ENCODE assay signal across 1 fruit fly cellular context in the genomic region with DNA sequence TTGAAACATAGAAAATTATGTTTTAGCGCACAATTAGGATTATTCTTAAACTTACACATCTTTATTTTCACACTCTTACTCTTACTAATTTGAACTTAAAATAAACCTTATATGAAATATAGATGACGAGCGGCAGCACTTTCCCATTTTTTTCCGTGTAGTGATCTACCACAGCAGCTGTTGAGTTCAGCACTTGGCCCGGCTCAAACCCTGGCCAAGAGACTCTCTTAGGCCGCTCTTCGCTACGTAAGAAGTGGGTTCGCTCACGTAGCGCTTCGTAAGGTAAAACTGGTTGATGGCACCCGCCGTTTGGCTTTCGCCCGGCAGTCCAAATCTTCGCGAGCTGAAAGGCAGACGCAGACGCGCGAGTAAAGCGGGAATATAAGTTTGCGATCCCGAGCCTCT.
TF ChIP-seq lines count a peak whose summit lies in the region.

Gene Osi24, plus strand, starts transcription at position 324 of the 405 bp plus-strand sequence.

TF ChIP-seq in whole organism, embryonic, 481 proteins besides CTCF, POLR2A, EP300 and RAD21 (continued from another document and continues in another):
- TF ChIP-seq CG6689 (GFP tag; IDR thresholded peaks at IDR 0.05; lab: Robert Waterston, UW) (peak; percentile 64), ERR (GFP tag; optimal IDR thresholded peaks at IDR 0.05; lab: Kevin White, UChicago) (no peak), CG31365 (tag; optimal IDR thresholded peaks at IDR 0.05; lab: Kevin White, UChicago) (no peak), CG12155 (GFP tag; optimal IDR thresholded peaks at IDR 0.05; lab: Kevin White, UChicago) (peak; percentile 11), aop (GFP tag; IDR thresholded peaks at IDR 0.05; lab: Robert Waterston, UW) (no peak), Camta (GFP tag; optimal IDR thresholded peaks at IDR 0.05; lab: Kevin White, UChicago) (peak; percentile 44), tx (GFP tag; optimal IDR thresholded peaks at IDR 0.05; lab: Kevin White, UChicago) (no peak), CG10979 (tag; optimal IDR thresholded peaks at IDR 0.05; lab: Kevin White, UChicago) (peak; percentile 60), CG18262 (tag; optimal IDR thresholded peaks at IDR 0.05; lab: Kevin White, UChicago) (peak; percentile 56), Dll (GFP tag; IDR thresholded peaks at IDR 0.05; lab: Robert Waterston, UW; ENCODE audit: partially characterized antibody) (no peak), hb (GFP tag; IDR thresholded peaks at IDR 0.05; lab: Robert Waterston, UW; ENCODE audit: partially characterized antibody) (no peak), Awh (GFP tag; IDR thresholded peaks at IDR 0.05; lab: Robert Waterston, UW) (peak; percentile 82), Dip3 (GFP tag; optimal IDR thresholded peaks at IDR 0.05; lab: Kevin White, UChicago) (no peak), tap (tag; optimal IDR thresholded peaks at IDR 0.05; lab: Kevin White, UChicago) (peak; percentile 48), Ravus (GFP tag; IDR thresholded peaks at IDR 0.05; lab: Robert Waterston, UW) (peak; percentile 8; the same call in 1 of the 2 replicates), CG2199 (GFP tag; IDR thresholded peaks at IDR 0.05; lab: Robert Waterston, UW) (no peak), Atf3 (GFP tag; optimal IDR thresholded peaks at IDR 0.05; lab: Kevin White, UChicago) (no peak), CG32772 (GFP tag; IDR thresholded peaks at IDR 0.05; lab: Robert Waterston, UW) (peak; percentile 62), CG6683 (GFP tag; optimal IDR thresholded peaks at IDR 0.05; lab: Kevin White, UChicago) (no peak), phol (tag; optimal IDR thresholded peaks at IDR 0.05; lab: Kevin White, UChicago) (peak; percentile 58), CG17186 (GFP tag; optimal IDR thresholded peaks at IDR 0.05; lab: Kevin White, UChicago) (no peak), corto (GFP tag; optimal IDR thresholded peaks at IDR 0.05; lab: Kevin White, UChicago) (peak; percentile 31), Taf1 (GFP tag; IDR thresholded peaks at IDR 0.05; lab: Robert Waterston, UW) (no peak), Dp (GFP tag; optimal IDR thresholded peaks at IDR 0.05; lab: Kevin White, UChicago) (no peak), CG14860 (GFP tag; IDR thresholded peaks at IDR 0.05; lab: Robert Waterston, UW; ENCODE audit: partially characterized antibody) (no peak), NfI (GFP tag; optimal IDR thresholded peaks at IDR 0.05; lab: Kevin White, UChicago) (peak; percentile 21), trh (GFP tag; optimal IDR thresholded peaks at IDR 0.05; lab: Kevin White, UChicago) (no peak), CG15269 (tag; optimal IDR thresholded peaks at IDR 0.05; lab: Kevin White, UChicago) (peak; percentile 34), CG14965 (GFP tag; optimal IDR thresholded peaks at IDR 0.05; lab: Kevin White, UChicago; ENCODE audit: borderline replicate concordance) (no peak), NK7.1 (GFP tag; optimal IDR thresholded peaks at IDR 0.05; lab: Kevin White, UChicago) (no peak), dati (GFP tag; IDR thresholded peaks at IDR 0.05; lab: Robert Waterston, UW) (peak; percentile 53; the same call in 1 of the 2 replicates), Xbp1 (GFP tag; optimal IDR thresholded peaks at IDR 0.05; lab: Kevin White, UChicago) (peak; percentile 64), Gsc (GFP tag; IDR thresholded peaks at IDR 0.05; lab: Robert Waterston, UW) (no peak), pum (GFP tag; optimal IDR thresholded peaks at IDR 0.05; lab: Kevin White, UChicago) (peak; percentile 46), croc (GFP tag; conservative IDR thresholded peaks at IDR 0.05; lab: Robert Waterston, UW) (peak; percentile 39; the same call in 1 of the 3 replicates), wdn (GFP tag; IDR thresholded peaks at IDR 0.05; lab: Robert Waterston, UW) (0 out of 2 replicates have a peak, but pooled peaks have one; percentile 13), luna (GFP tag; optimal IDR thresholded peaks at IDR 0.05; lab: Kevin White, UChicago) (no peak), CG7839 (tag; optimal IDR thresholded peaks at IDR 0.05; lab: Kevin White, UChicago) (peak; percentile 54), CG1233 (GFP tag; optimal IDR thresholded peaks at IDR 0.05; lab: Kevin White, UChicago) (no peak), CG10431 (GFP tag; optimal IDR thresholded peaks at IDR 0.05; lab: Kevin White, UChicago) (no peak), odd (GFP tag; optimal IDR thresholded peaks at IDR 0.05; lab: Kevin White, UChicago) (peak; percentile 36), pzg (GFP tag; optimal IDR thresholded peaks at IDR 0.05; lab: Kevin White, UChicago) (no peak), grau (tag; optimal IDR thresholded peaks at IDR 0.05; lab: Kevin White, UChicago) (peak; percentile 48), schlank (tag; optimal IDR thresholded peaks at IDR 0.05; lab: Kevin White, UChicago) (no peak), cato (GFP tag; optimal IDR thresholded peaks at IDR 0.05; lab: Kevin White, UChicago; ENCODE audit: borderline replicate concordance) (peak; percentile 9), zfh2 (GFP tag; optimal IDR thresholded peaks at IDR 0.05; lab: Kevin White, UChicago) (peak; percentile 32), CG2678 (tag; optimal IDR thresholded peaks at IDR 0.05; lab: Kevin White, UChicago) (peak; percentile 55), Dek (tag; optimal IDR thresholded peaks at IDR 0.05; lab: Kevin White, UChicago) (no peak), CG13424 (tag; optimal IDR thresholded peaks at IDR 0.05; lab: Kevin White, UChicago) (peak; percentile 52), CG4360 (GFP tag; IDR thresholded peaks at IDR 0.05; lab: Robert Waterston, UW) (no peak), CG9437 (GFP tag; optimal IDR thresholded peaks at IDR 0.05; lab: Kevin White, UChicago) (peak; percentile 94), Stat92E (GFP tag; optimal IDR thresholded peaks at IDR 0.05; lab: Kevin White, UChicago) (no peak), Elba2 (GFP tag; optimal IDR thresholded peaks at IDR 0.05; lab: Kevin White, UChicago) (no peak), Adf1 (GFP tag; IDR thresholded peaks at IDR 0.05; lab: Robert Waterston, UW) (no peak), NC2β (GFP tag; optimal IDR thresholded peaks at IDR 0.05; lab: Kevin White, UChicago) (peak; percentile 33), Oli (tag; optimal IDR thresholded peaks at IDR 0.05; lab: Kevin White, UChicago) (peak; percentile 64), slp2 (GFP tag; optimal IDR thresholded peaks at IDR 0.05; lab: Kevin White, UChicago) (no peak), CG10147 (GFP tag; optimal IDR thresholded peaks at IDR 0.05; lab: Kevin White, UChicago) (no peak), chif (GFP tag; optimal IDR thresholded peaks at IDR 0.05; lab: Kevin White, UChicago) (peak; percentile 42 to 44), HLH4C (GFP tag; IDR thresholded peaks at IDR 0.05; lab: Robert Waterston, UW; ENCODE audit: partially characterized antibody) (no peak), ham (GFP tag; IDR thresholded peaks at IDR 0.05; lab: Robert Waterston, UW) (no peak), CG15011 (GFP tag; optimal IDR thresholded peaks at IDR 0.05; lab: Kevin White, UChicago) (no peak), CG9932 (GFP tag; IDR thresholded peaks at IDR 0.05; lab: Robert Waterston, UW) (peak; percentile 49; the same call in 1 of the 2 replicates), tgo (GFP tag; IDR thresholded peaks at IDR 0.05; lab: Robert Waterston, UW) (peak; percentile 75), CG9215 (GFP tag; IDR thresholded peaks at IDR 0.05; lab: Robert Waterston, UW) (no peak), Dad (GFP tag; optimal IDR thresholded peaks at IDR 0.05; lab: Kevin White, UChicago) (no peak), CG13624 (GFP tag; optimal IDR thresholded peaks at IDR 0.05; lab: Kevin White, UChicago) (peak; percentile 29), MTF-1 (GFP tag; optimal IDR thresholded peaks at IDR 0.05; lab: Kevin White, UChicago; ENCODE audit: borderline replicate concordance) (no peak), CG11504 (tag; optimal IDR thresholded peaks at IDR 0.05; lab: Kevin White, UChicago) (peak; percentile 63), CG7963 (GFP tag; IDR thresholded peaks at IDR 0.05; lab: Robert Waterston, UW; ENCODE audit: partially characterized antibody) (no peak), Atf6 (GFP tag; IDR thresholded peaks at IDR 0.05; lab: Robert Waterston, UW) (peak; percentile 42; the same call in 1 of the 2 replicates), ac (GFP tag; optimal IDR thresholded peaks at IDR 0.05; lab: Kevin White, UChicago) (no peak), TFAM (GFP tag; optimal IDR thresholded peaks at IDR 0.05; lab: Kevin White, UChicago) (no peak), NC2α (GFP tag; optimal IDR thresholded peaks at IDR 0.05; lab: Kevin White, UChicago) (no peak), CG2875 (GFP tag; optimal IDR thresholded peaks at IDR 0.05; lab: Kevin White, UChicago) (peak; percentile 30), maf-S (GFP tag; optimal IDR thresholded peaks at IDR 0.05; lab: Kevin White, UChicago) (peak; percentile 22), Hr78 (GFP tag; optimal IDR thresholded peaks at IDR 0.05; lab: Kevin White, UChicago) (peak in 1 of 2 experiments; percentile 41), az2 (GFP tag; optimal IDR thresholded peaks at IDR 0.05; lab: Kevin White, UChicago) (peak; percentile 39), CG8089 (GFP tag; optimal IDR thresholded peaks at IDR 0.05; lab: Kevin White, UChicago) (no peak), CG18599 (GFP tag; optimal IDR thresholded peaks at IDR 0.05; lab: Kevin White, UChicago) (peak; percentile 38), esg (GFP tag; conservative IDR thresholded peaks at IDR 0.05; lab: Robert Waterston, UW) (peak; percentile 52), CG2120 (GFP tag; optimal IDR thresholded peaks at IDR 0.05; lab: Kevin White, UChicago) (peak; percentile 52), scrt (GFP tag; optimal IDR thresholded peaks at IDR 0.05; lab: Kevin White, UChicago) (no peak), chm (GFP tag; IDR thresholded peaks at IDR 0.05; lab: Robert Waterston, UW) (peak; percentile 51; the same call in 1 of the 2 replicates), yki (optimal IDR thresholded peaks at IDR 0.05; lab: Kevin White, UChicago) (no peak), CG10959 (GFP tag; IDR thresholded peaks at IDR 0.05; lab: Robert Waterston, UW) (no peak), CG12659 (GFP tag; optimal IDR thresholded peaks at IDR 0.05; lab: Kevin White, UChicago) (peak; percentile 27), chinmo (GFP tag; IDR thresholded peaks at IDR 0.05; lab: Robert Waterston, UW; ENCODE audit: partially characterized antibody) (no peak), CG18011 (GFP tag; optimal IDR thresholded peaks at IDR 0.05; lab: Kevin White, UChicago) (no peak), kay (GFP tag; optimal IDR thresholded peaks at IDR 0.05; lab: Kevin White, UChicago) (no peak), CG17802 (tag; optimal IDR thresholded peaks at IDR 0.05; lab: Kevin White, UChicago) (no peak), Lpt (GFP tag; optimal IDR thresholded peaks at IDR 0.05; lab: Kevin White, UChicago) (no peak), CG4617 (GFP tag; optimal IDR thresholded peaks at IDR 0.05; lab: Kevin White, UChicago; ENCODE audit: borderline replicate concordance) (no peak), dpn (GFP tag; optimal IDR thresholded peaks at IDR 0.05; lab: Kevin White, UChicago) (peak; percentile 12 to 46), sr (GFP tag; IDR thresholded peaks at IDR 0.05; lab: Robert Waterston, UW) (no peak), CG1024 (GFP tag; IDR thresholded peaks at IDR 0.05; lab: Robert Waterston, UW) (no peak), shn (GFP tag; optimal IDR thresholded peaks at IDR 0.05; lab: Kevin White, UChicago) (peak; percentile 40), CG5245 (GFP tag; optimal IDR thresholded peaks at IDR 0.05; lab: Kevin White, UChicago) (peak; percentile 31), bcd (GFP tag; optimal IDR thresholded peaks at IDR 0.05; lab: Kevin White, UChicago) (peak; percentile 59), hth (optimal IDR thresholded peaks at IDR 0.05; lab: Kevin White, UChicago) (no peak), CG17912 (GFP tag; optimal IDR thresholded peaks at IDR 0.05; lab: Kevin White, UChicago) (no peak), Meics (GFP tag; optimal IDR thresholded peaks at IDR 0.05; lab: Kevin White, UChicago) (peak; percentile 33), z (GFP tag; IDR thresholded peaks at IDR 0.05; lab: Robert Waterston, UW) (0 out of 3 replicates have a peak, but pooled peaks have one; percentile 12), vvl (GFP tag; IDR thresholded peaks at IDR 0.05; lab: Robert Waterston, UW) (peak; percentile 86), Abd-B (GFP tag; optimal IDR thresholded peaks at IDR 0.05; lab: Kevin White, UChicago) (no peak), Aef1 (GFP tag; IDR thresholded peaks at IDR 0.05; lab: Robert Waterston, UW) (peak; percentile 36; the same call in 1 of the 3 replicates), Nf-YA (GFP tag; IDR thresholded peaks at IDR 0.05; lab: Robert Waterston, UW) (peak; percentile 56; the same call in 1 of the 2 replicates), CG3847 (GFP tag; IDR thresholded peaks at IDR 0.05; lab: Robert Waterston, UW) (peak; percentile 49), H15 (GFP tag; IDR thresholded peaks at IDR 0.05; lab: Robert Waterston, UW) (peak; percentile 49; the same call in 1 of the 3 replicates), Mad (GFP tag; optimal IDR thresholded peaks at IDR 0.05; lab: Kevin White, UChicago) (no peak), CG31441 (GFP tag; IDR thresholded peaks at IDR 0.05; lab: Robert Waterston, UW) (peak; percentile 73), Nf-YC (tag; optimal IDR thresholded peaks at IDR 0.05; lab: Kevin White, UChicago) (no peak), rib (GFP tag; IDR thresholded peaks at IDR 0.05; lab: Robert Waterston, UW) (no peak), CG31388 (GFP tag; optimal IDR thresholded peaks at IDR 0.05; lab: Kevin White, UChicago) (no peak), ftz-f1 (GFP tag; optimal IDR thresholded peaks at IDR 0.05; lab: Kevin White, UChicago) (no peak), CG17385 (GFP tag; optimal IDR thresholded peaks at IDR 0.05; lab: Kevin White, UChicago) (peak; percentile 39), Asciz (GFP tag; optimal IDR thresholded peaks at IDR 0.05; lab: Kevin White, UChicago) (peak; percentile 61), sima (GFP tag; optimal IDR thresholded peaks at IDR 0.05; lab: Kevin White, UChicago) (no peak), unpg (GFP tag; optimal IDR thresholded peaks at IDR 0.05; lab: Kevin White, UChicago) (peak; percentile 68), sd (tag; optimal IDR thresholded peaks at IDR 0.05; lab: Kevin White, UChicago) (no peak), CG6175 (GFP tag; IDR thresholded peaks at IDR 0.05; lab: Robert Waterston, UW) (no peak), sisA (GFP tag; IDR thresholded peaks at IDR 0.05; lab: Robert Waterston, UW) (peak; percentile 73), zen2 (GFP tag; IDR thresholded peaks at IDR 0.05; lab: Robert Waterston, UW; ENCODE audit: partially characterized antibody) (0 out of 3 replicates have a peak, but pooled peaks have one; percentile 19), CG11696 (GFP tag; IDR thresholded peaks at IDR 0.05; lab: Robert Waterston, UW) (0 out of 2 replicates have a peak, but pooled peaks have one; percentile 21), CG10321 (GFP tag; IDR thresholded peaks at IDR 0.05; lab: Robert Waterston, UW) (no peak)
